Worm (Caenorhabditis elegans) whole organism, midembryonic: ENCODE data around the gene flp-7.

Experiments
- T22C8.4 ChIP-seq: fragments of 200-800 bp; sonication (Bioruptor generic); IDR thresholded peaks from 2 replicates; pipeline ENCODE4 v1.3.6; 2022; ENCODE audit warnings: missing genetic modification characterization, missing compliant biosample characterization
- cog-1 ChIP-seq: sonication (generic microtip); optimal IDR thresholded peaks from 2 replicates; lab custom pipeline; 2016; ENCODE audit warnings: missing genetic modification characterization, missing compliant biosample characterization
- flt-1 ChIP-seq: fragments of 200-800 bp; sonication (Bioruptor generic); IDR thresholded peaks from 2 replicates; pipeline ENCODE4 v1.3.6; 2022; ENCODE audit warnings: missing genetic modification characterization, missing compliant biosample characterization
- klf-2 ChIP-seq: fragments of 200-800 bp; sonication (Bioruptor generic); conservative IDR thresholded peaks from 2 replicates; pipeline ENCODE4 v1.3.6; 2022; ENCODE audit warnings: missing genetic modification reagents, missing genetic modification characterization, missing compliant biosample characterization
- med-1 ChIP-seq: sonication (generic microtip); optimal IDR thresholded peaks from 2 replicates; lab custom pipeline; 2017; ENCODE audit warnings: missing genetic modification characterization, mild to moderate bottlenecking, missing compliant biosample characterization, antibody characterized with exemption, missing genetic modification reagents; ENCODE audit not compliant: insufficient read depth
- tab-1 ChIP-seq: fragments of 200-800 bp; sonication (Bioruptor generic); IDR thresholded peaks from 2 replicates; pipeline ENCODE4 v1.3.6; 2022; ENCODE audit warnings: missing genetic modification characterization, missing compliant biosample characterization
- ztf-23 ChIP-seq: fragments of 200-800 bp; sonication (Bioruptor generic); IDR thresholded peaks from 2 replicates; pipeline ENCODE4 v1.3.6; 2022; ENCODE audit warnings: missing genetic modification reagents, missing genetic modification characterization, missing compliant biosample characterization
- ztf-29 ChIP-seq: fragments of 200-800 bp; sonication (Bioruptor generic); IDR thresholded peaks from 2 replicates; pipeline ENCODE4 v1.3.6; 2022; ENCODE audit warnings: missing genetic modification reagents, missing genetic modification characterization, missing compliant biosample characterization

ce11 chrX:5868030-5868429 lies 17.6 kb upstream of the flp-7 start:
- TF ChIP-seq klf-2: no peak
- TF ChIP-seq T22C8.4: no peak
- TF ChIP-seq tab-1 (GFP tag; lab: Robert Waterston, UW): no peak
- no peak for TF ChIP-seq cog-1 (tag; lab: Kevin White, UChicago)
- TF ChIP-seq flt-1: no peak
- TF ChIP-seq ztf-23: no peak
- no peak for TF ChIP-seq ztf-29 (GFP tag; lab: Robert Waterston, UW)
- TF ChIP-seq med-1 (GFP tag; lab: Kevin White, UChicago): no peak
